Worm (Caenorhabditis elegans) whole organism, L1 larva: ENCODE measurements around the gene F40G9.7.

Experiments used
- C04F5.9 ChIP-seq: sonication (generic microtip); optimal IDR thresholded peaks from 2 replicates; lab custom pipeline; 2016; ENCODE audit warnings: missing genetic modification characterization, missing compliant biosample characterization
- alr-1 ChIP-seq: fragments of 200-800 bp; sonication (Bioruptor generic); optimal IDR thresholded peaks from 2 replicates; lab custom pipeline; 2018; ENCODE audit warnings: borderline replicate concordance, mild to moderate bottlenecking, missing genetic modification characterization, missing compliant biosample characterization
- blmp-1 ChIP-seq: fragments of 150-350 bp; optimal IDR thresholded peaks from 2 replicates; lab custom pipeline; 2014; ENCODE audit warnings: missing biosample characterization, missing genetic modification characterization
- lin-13 ChIP-seq: fragments of 150-350 bp; optimal IDR thresholded peaks from 2 replicates; lab custom pipeline; 2014; ENCODE audit warnings: missing biosample characterization, missing genetic modification reagents, missing genetic modification characterization
- nhr-12 ChIP-seq: sonication (generic microtip); optimal IDR thresholded peaks from 2 replicates; lab custom pipeline; 2017; ENCODE audit warnings: missing biosample characterization, missing genetic modification characterization
- nhr-237 ChIP-seq: fragments of 150-350 bp; optimal IDR thresholded peaks from 2 replicates; lab custom pipeline; 2014; ENCODE audit warnings: missing biosample characterization, missing genetic modification characterization
- nhr-28 ChIP-seq: fragments of 150-350 bp; optimal IDR thresholded peaks from 2 replicates; lab custom pipeline; 2014; ENCODE audit warnings: missing biosample characterization, missing genetic modification characterization
- nhr-84 ChIP-seq: sonication (generic microtip); optimal IDR thresholded peaks from 2 replicates; lab custom pipeline; 2017; ENCODE audit warnings: missing biosample characterization, missing genetic modification characterization
- tlp-1 ChIP-seq: fragments of 150-350 bp; optimal IDR thresholded peaks from 2 replicates; lab custom pipeline; 2014; ENCODE audit warnings: missing biosample characterization, missing genetic modification characterization

DNA sequence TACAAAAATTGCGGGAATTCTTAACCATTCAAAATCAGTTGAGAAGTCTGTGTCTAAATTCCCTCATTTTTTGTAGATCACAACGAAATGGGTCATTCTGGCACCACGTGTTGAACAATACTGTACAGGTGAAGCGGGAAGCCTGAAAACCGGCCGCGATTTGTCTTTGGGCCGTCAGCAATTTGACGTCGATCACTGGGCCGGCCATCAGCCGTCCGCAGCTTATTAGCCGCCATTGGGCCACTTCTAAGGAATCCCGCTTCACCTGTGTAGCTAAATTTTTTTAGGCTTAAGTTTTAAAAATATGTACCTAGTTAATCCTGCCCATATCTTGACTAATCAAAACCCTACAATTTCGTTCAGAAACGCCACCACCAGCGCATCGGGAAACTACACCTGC lies 5.8 kb upstream of the F40G9.7 start:
- TF ChIP-seq blmp-1 (tag; lab: Kevin White, UChicago): no peak
- no peak for TF ChIP-seq nhr-84 (tag; lab: Kevin White, UChicago)
- no peak for TF ChIP-seq alr-1
- TF ChIP-seq tlp-1: no peak
- TF ChIP-seq C04F5.9 (tag; lab: Kevin White, UChicago): no peak
- TF ChIP-seq nhr-28 (tag; lab: Kevin White, UChicago): no peak
- TF ChIP-seq nhr-237 (tag; lab: Kevin White, UChicago): no peak
- no peak for TF ChIP-seq nhr-12 (tag; lab: Kevin White, UChicago)
- no peak for TF ChIP-seq lin-13 (GFP tag; lab: Kevin White, UChicago)
